Worm (Caenorhabditis elegans) whole organism, midembryonic: ENCODE results near the gene Y77E11A.8.
A peak's percentile ranks its signal among the peaks of the same experiment; 100 is the strongest.

Source experiments
- T22C8.4 ChIP-seq: fragments of 200-800 bp; sonication (Bioruptor generic); IDR thresholded peaks from 2 replicates; pipeline ENCODE4 v1.3.6; 2022; ENCODE audit warnings: missing genetic modification characterization, missing compliant biosample characterization
- cog-1 ChIP-seq: sonication (generic microtip); optimal IDR thresholded peaks from 2 replicates; lab custom pipeline; 2016; ENCODE audit warnings: missing genetic modification characterization, missing compliant biosample characterization
- med-1 ChIP-seq: sonication (generic microtip); optimal IDR thresholded peaks from 2 replicates; lab custom pipeline; 2017; ENCODE audit warnings: missing genetic modification characterization, mild to moderate bottlenecking, missing compliant biosample characterization, antibody characterized with exemption, missing genetic modification reagents; ENCODE audit not compliant: insufficient read depth

- TF ChIP-seq T22C8.4 (GFP tag; lab: Robert Waterston, UW) (peak; percentile 95), cog-1 (tag; lab: Kevin White, UChicago) (no peak), med-1 (GFP tag; lab: Kevin White, UChicago) (no peak)
These were observed 18.7 kb upstream of the Y77E11A.8 start for ce11 chrIV:1443514-1443913.
